Worm (Caenorhabditis elegans) whole organism, mixed stage, embryonic: ENCODE results near the gene wrt-10.

Experiments used
- ces-1 ChIP-seq: fragments of 150-350 bp; optimal IDR thresholded peaks from 2 replicates; lab custom pipeline; 2014; ENCODE audit warnings: missing biosample characterization, missing genetic modification reagents, missing genetic modification characterization
- elt-3 ChIP-seq: fragments of 150-350 bp; optimal IDR thresholded peaks from 2 replicates; lab custom pipeline; 2014; ENCODE audit warnings: missing biosample characterization, missing genetic modification characterization

DNA sequence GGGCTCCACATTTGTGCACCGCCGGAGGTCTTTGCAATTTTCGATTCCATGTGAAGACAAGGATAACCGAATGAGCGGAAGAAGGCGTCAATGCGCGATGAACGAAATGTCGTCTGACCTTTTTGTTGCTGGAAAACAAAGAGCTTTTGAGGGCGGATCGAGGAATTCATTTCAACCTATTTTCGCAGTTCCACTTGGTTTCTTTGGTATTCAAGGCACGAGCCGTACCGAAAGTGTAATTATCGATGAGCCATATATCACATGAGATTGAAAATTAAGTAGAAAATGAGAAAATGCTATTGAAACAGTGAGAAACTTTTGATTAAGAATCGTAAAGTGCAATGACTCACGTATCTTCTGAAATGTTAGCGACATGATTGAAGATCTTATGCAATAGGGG is 15.1 kb downstream of the wrt-10 start, which contains the start of gene glb-9:
- TF ChIP-seq elt-3 (no peak), ces-1 (no peak)
